Fruit fly (Drosophila melanogaster): ENCODE measurements around the gene ppk10.

ppk10 gene

DNA sequence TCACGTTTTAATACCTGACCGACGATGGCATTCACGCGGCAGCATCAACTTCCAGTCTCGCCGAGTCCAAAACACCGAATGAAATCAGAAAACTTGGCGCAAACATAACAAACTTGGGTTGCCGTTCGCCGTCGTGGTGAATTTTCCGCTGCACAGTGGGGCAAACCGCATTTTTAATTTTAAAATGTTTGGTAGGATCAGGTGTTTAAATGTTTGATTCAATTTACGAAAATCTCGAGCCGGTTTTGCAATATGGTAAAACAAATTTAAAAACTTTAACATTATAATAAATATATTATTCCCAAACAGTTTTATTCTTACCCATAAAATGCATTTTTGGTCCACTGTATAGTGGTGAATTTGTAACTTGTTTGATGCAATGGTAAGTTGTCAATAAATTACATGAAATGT lies 22.1 kb upstream of the ppk10 start, which contains the start of gene RluA-1 (continued):
- TF ChIP-seq CG13894 (tag; optimal IDR thresholded peaks at IDR 0.05) (peak; percentile 98), tll (GFP tag; optimal IDR thresholded peaks at IDR 0.05) (peak in 1 of 2 experiments; percentile 85), mirr (GFP tag; optimal IDR thresholded peaks at IDR 0.05) (peak; percentile 97), HHEX (GFP tag; optimal IDR thresholded peaks at IDR 0.05) (peak; percentile 99), Tbp (GFP tag; optimal IDR thresholded peaks at IDR 0.05) (no peak), Lpt (GFP tag; optimal IDR thresholded peaks at IDR 0.05) (no peak), B-H2 (GFP tag; optimal IDR thresholded peaks at IDR 0.05) (peak; percentile 96), CG17568 (GFP tag; optimal IDR thresholded peaks at IDR 0.05) (peak; percentile 99), wek (GFP tag; optimal IDR thresholded peaks at IDR 0.05) (peak; percentile 96), CG2129 (GFP tag; IDR thresholded peaks at IDR 0.05; ENCODE audit: partially characterized antibody) (no peak), ems (GFP tag; optimal IDR thresholded peaks at IDR 0.05) (peak; percentile 96), CG9215 (GFP tag; IDR thresholded peaks at IDR 0.05) (peak; percentile 97), en (GFP tag; optimal IDR thresholded peaks at IDR 0.05) (peak; percentile 89), CG42726 (GFP tag; IDR thresholded peaks at IDR 0.05; ENCODE audit: partially characterized antibody) (no peak), CG5180 (GFP tag; optimal IDR thresholded peaks at IDR 0.05) (peak; percentile 96), CG10565 (GFP tag; optimal IDR thresholded peaks at IDR 0.05) (peak; percentile 96), Max (GFP tag; optimal IDR thresholded peaks at IDR 0.05) (peak; percentile 99), ase (GFP tag; IDR thresholded peaks at IDR 0.05) (peak; percentile 99), CG17361 (GFP tag; IDR thresholded peaks at IDR 0.05) (peak; percentile 99), Ets97D (GFP tag; optimal IDR thresholded peaks at IDR 0.05) (peak; percentile 92), zfh2 (GFP tag; optimal IDR thresholded peaks at IDR 0.05) (peak; percentile 85), dati (GFP tag; IDR thresholded peaks at IDR 0.05) (peak; percentile 98), HLH3B (GFP tag; IDR thresholded peaks at IDR 0.05) (peak; percentile 92), aop (GFP tag; IDR thresholded peaks at IDR 0.05) (peak; percentile 90), CG12769 (tag; optimal IDR thresholded peaks at IDR 0.05) (peak; percentile 98), MESR4 (GFP tag; optimal IDR thresholded peaks at IDR 0.05) (peak; percentile 88), CG3163 (GFP tag; optimal IDR thresholded peaks at IDR 0.05) (peak; percentile 76), Hand (GFP tag; optimal IDR thresholded peaks at IDR 0.05) (peak; percentile 96), CG7839 (tag; optimal IDR thresholded peaks at IDR 0.05) (peak; percentile 99), stwl (tag; optimal IDR thresholded peaks at IDR 0.05) (peak; percentile 98), Ets65A (GFP tag) (peak; percentile 98), Vsx1 (GFP tag; optimal IDR thresholded peaks at IDR 0.05) (peak; percentile 98), slou (GFP tag; optimal IDR thresholded peaks at IDR 0.05) (peak; percentile 95), Oaz (GFP tag; IDR thresholded peaks at IDR 0.05) (peak; percentile 97), CG15696 (tag; optimal IDR thresholded peaks at IDR 0.05) (peak; percentile 99), Hsf (GFP tag; optimal IDR thresholded peaks at IDR 0.05) (peak; percentile 98), CG3726 (GFP tag; IDR thresholded peaks at IDR 0.05) (peak; percentile 97), Trl (optimal IDR thresholded peaks at IDR 0.05) (no peak), Trl (GFP tag; optimal IDR thresholded peaks at IDR 0.05) (peak; percentile 95), toy (GFP tag; IDR thresholded peaks at IDR 0.05) (peak; percentile 98), chn (GFP tag; optimal IDR thresholded peaks at IDR 0.05) (peak; percentile 98), ash1 (GFP tag; optimal IDR thresholded peaks at IDR 0.05) (peak; percentile 87), btn (GFP tag; optimal IDR thresholded peaks at IDR 0.05) (peak; percentile 89), dpn (GFP tag; optimal IDR thresholded peaks at IDR 0.05) (peak; percentile 92 to 99), emc (GFP tag; optimal IDR thresholded peaks at IDR 0.05) (peak; percentile 79), HLHmδ (GFP tag; optimal IDR thresholded peaks at IDR 0.05) (peak; percentile 12), dm (GFP tag; optimal IDR thresholded peaks at IDR 0.05) (peak; percentile 85), wor (GFP tag; IDR thresholded peaks at IDR 0.05) (peak; percentile 99), Rx (GFP tag; IDR thresholded peaks at IDR 0.05) (peak; percentile 98), CG11398 (GFP tag; optimal IDR thresholded peaks at IDR 0.05) (peak; percentile 87), CG13624 (GFP tag; optimal IDR thresholded peaks at IDR 0.05) (peak; percentile 92), Six4 (GFP tag; optimal IDR thresholded peaks at IDR 0.05) (peak; percentile 98)

Data from whole organism, embryonic.